Worm (Caenorhabditis elegans): Measurements from ENCODE around the gene brf-1.

DNA sequence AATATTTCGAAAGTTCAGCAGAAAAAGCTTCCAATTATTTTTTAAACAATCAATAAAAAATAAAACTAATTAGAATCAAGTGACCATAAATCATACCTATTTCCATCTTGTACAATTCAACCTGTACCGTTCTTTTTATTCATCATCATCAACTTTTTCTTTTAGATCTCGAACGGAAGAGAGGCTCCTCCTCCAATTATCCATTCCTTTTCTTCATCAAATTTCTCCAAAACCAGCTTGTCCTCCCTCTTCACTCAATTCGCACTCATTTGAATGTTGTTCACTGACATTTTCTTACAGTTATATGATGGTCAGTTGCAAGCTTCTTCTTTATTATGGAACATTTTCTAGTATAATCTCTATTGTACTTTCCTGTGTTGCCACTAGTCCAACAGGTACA is 43.8 kb upstream of the brf-1 start, which contains the start of gene C30G12.4:
- no peak for TF ChIP-seq klf-2 (GFP tag; conservative IDR thresholded peaks at IDR 0.05)
- no peak for TF ChIP-seq flt-1 (GFP tag; IDR thresholded peaks at IDR 0.05)

All from whole organism, midembryonic.